Worm (Caenorhabditis elegans): Measurements from ENCODE around the gene F25B5.6.

- TF ChIP-seq zag-1 (tag; optimal IDR thresholded peaks at IDR 0.05) (no peak), lsy-2 (tag; optimal IDR thresholded peaks at IDR 0.05) (no peak), dmd-4 (tag; optimal IDR thresholded peaks at IDR 0.05) (no peak)
Observed at ce11 chrIII:5932853-5933252, 15.7 kb downstream of the F25B5.6 start, which contains the start of gene zmp-1.

Data from whole organism, L2 larva.